Worm (Caenorhabditis elegans) whole organism, early embryonic: ENCODE data around the gene nlp-32.

Experiments
- B0310.2 ChIP-seq: sonication (generic microtip); optimal IDR thresholded peaks from 2 replicates; lab custom pipeline; 2016; ENCODE audit warnings: mild to moderate bottlenecking, missing genetic modification characterization, missing compliant biosample characterization
- ama-1 ChIP-seq: fragments of 150-350 bp; optimal IDR thresholded peaks from 2 replicates; lab custom pipeline; 2014
- ets-7 ChIP-seq: sonication (generic microtip); optimal IDR thresholded peaks from 2 replicates; lab custom pipeline; 2016; ENCODE audit warnings: missing genotype, missing genetic modification characterization, missing compliant biosample characterization
- flt-1 ChIP-seq: fragments of 200-800 bp; sonication (Bioruptor generic); IDR thresholded peaks from 2 replicates; pipeline ENCODE4 v1.3.6; 2022; ENCODE audit warnings: missing genetic modification characterization, missing compliant biosample characterization
- pes-1 ChIP-seq: fragments of 200-800 bp; sonication (Bioruptor generic); IDR thresholded peaks from 2 replicates; pipeline ENCODE4 v1.3.6; 2022; ENCODE audit warnings: missing genetic modification reagents, missing genetic modification characterization, missing compliant biosample characterization

- TF ChIP-seq flt-1 (GFP tag; lab: Robert Waterston, UW) = no peak
- no peak for TF ChIP-seq B0310.2 (tag; lab: Kevin White, UChicago)
- no peak for TF ChIP-seq ets-7 (tag; lab: Kevin White, UChicago)
- TF ChIP-seq ama-1 = no peak
- TF ChIP-seq pes-1 (GFP tag; lab: Robert Waterston, UW) = no peak
Measured at ce11 chrIII:512117-512516, 25.8 kb upstream of the nlp-32 start, which contains the start of gene F30H5.3.
